Worm (Caenorhabditis elegans) whole organism, dauer: ENCODE results near the gene fbxc-43.

ENCODE experiments used
- unc-62 ChIP-seq: sonication (generic microtip); optimal IDR thresholded peaks from 2 replicates; lab custom pipeline; 2017; ENCODE audit warnings: missing biosample characterization, missing genetic modification reagents, missing genetic modification characterization

The fbxc-43 gene

ce11 chrII:4235959-4236358 is at the start of gene fbxc-43:
Gene fbxc-43 (minus strand): TSS chrII:4235996.
- TF ChIP-seq unc-62: no peak

- no peak for TF ChIP-seq unc-62
These were observed 48.8 kb upstream of the fbxc-43 start for ce11 chrII:4284305-4285193.

ce11 chrII:4281743-4282142 is 45.9 kb upstream of the fbxc-43 start, which contains the start of gene C01F1.5:
Gene C01F1.5 (minus strand): TSS chrII:4281845.
- TF ChIP-seq unc-62: no peak

- TF ChIP-seq unc-62: no peak
These were observed 41.8 kb upstream of the fbxc-43 start for ce11 chrII:4277639-4278038.

DNA sequence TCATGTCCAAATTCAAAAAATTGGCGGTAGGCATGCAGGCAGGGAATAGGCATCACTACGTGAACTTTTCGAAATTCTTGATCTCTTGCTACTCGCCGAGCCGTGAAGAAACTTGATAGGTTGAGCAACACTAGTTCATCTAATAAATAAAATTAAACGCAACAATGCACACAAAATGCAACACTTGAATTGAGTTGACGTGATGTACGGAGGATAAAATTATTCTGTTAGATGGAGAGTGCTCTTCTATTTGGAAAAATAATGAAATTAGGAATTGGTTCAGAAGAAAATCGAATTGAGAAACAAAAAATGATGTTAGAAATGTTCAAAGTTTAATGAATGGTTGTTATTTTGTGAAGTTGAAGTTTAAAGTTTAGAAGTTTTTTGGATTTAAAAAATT is 41.1 kb upstream of the fbxc-43 start:
- TF ChIP-seq unc-62: no peak

ce11 chrII:4275637-4276252 is 39.9 kb upstream of the fbxc-43 start, which contains the start of gene npr-42:
Gene npr-42 (plus strand): TSS chrII:4276202.
- no peak for TF ChIP-seq unc-62

DNA sequence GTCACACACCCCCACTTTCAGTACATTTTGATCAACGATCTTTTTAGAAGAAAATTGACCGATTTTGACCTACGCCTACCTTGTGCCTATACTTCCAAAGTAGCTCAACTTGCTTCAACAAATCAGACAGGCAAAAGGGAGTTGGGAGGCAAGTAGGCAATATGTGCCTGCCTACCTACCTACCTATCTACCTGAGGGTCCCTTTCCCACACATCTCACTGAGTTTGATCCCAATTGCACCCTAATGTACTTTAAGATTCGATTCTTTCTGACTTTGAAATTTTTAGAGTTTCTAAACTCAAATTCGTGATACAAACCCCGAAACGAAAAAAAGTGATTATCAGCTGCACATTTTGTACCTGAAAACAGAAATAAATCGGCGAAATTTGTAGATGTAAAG is 31.9 kb upstream of the fbxc-43 start:
- no peak for TF ChIP-seq unc-62

DNA sequence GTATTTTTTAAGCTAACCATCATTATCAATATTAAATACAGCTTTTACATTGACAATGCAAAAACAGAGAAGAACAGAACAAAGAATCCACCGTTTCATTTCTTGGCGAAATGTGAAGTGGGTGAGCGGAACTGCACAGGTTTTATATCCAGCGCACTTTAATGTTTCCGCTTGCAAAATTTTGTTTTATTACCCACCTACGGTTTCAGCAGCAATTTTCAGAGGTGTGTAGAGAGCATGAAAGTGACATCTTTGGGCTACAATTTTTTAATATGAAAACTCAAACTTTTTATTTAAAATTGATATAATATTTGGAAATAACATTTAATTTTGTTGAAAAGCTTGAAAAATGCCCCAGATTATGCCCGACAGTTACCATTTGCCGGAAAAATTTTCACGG is 22.9 kb upstream of the fbxc-43 start, which contains the start of gene clec-135:
clec-135 (minus strand) TSS at position 101 of the 400 bp plus-strand sequence.
- TF ChIP-seq unc-62: no peak

DNA sequence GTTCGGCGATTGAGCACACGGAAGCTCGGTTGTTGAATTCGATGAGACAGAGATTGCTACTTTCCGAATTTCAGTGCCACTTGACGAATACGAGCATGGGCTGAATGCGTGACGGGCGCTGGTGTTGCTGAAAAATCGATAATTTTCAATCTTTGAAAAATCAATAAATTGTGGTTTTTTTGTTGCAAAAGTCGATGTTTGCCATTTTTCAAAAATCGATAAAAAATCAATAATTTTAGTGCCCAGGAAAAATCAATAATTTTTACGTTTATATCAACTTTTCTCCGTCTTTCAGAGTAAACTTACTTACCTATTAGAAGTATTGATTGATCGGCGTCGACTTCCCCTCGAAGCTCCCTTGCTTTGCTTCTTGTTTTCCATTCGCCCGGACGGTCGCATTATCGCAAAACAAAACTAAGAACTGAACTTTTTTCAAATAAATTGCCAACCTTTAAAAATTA is 20.8 kb upstream of the fbxc-43 start, which contains the start of gene C16A11.7:
C16A11.7 (minus strand) TSS at position 411 of the 461 bp plus-strand sequence.
- TF ChIP-seq unc-62: no peak

- no peak for TF ChIP-seq unc-62
These were observed 11.1 kb upstream of the fbxc-43 start, which contains the start of gene gpa-11 for ce11 chrII:4246897-4247296. Gene gpa-11 (plus strand): TSS chrII:4247197.

- TF ChIP-seq unc-62: no peak
These were observed 9.2 kb upstream of the fbxc-43 start for ce11 chrII:4244959-4245358.

ce11 chrII:4238963-4239362 is 3.2 kb upstream of the fbxc-43 start:
- TF ChIP-seq unc-62: no peak

DNA sequence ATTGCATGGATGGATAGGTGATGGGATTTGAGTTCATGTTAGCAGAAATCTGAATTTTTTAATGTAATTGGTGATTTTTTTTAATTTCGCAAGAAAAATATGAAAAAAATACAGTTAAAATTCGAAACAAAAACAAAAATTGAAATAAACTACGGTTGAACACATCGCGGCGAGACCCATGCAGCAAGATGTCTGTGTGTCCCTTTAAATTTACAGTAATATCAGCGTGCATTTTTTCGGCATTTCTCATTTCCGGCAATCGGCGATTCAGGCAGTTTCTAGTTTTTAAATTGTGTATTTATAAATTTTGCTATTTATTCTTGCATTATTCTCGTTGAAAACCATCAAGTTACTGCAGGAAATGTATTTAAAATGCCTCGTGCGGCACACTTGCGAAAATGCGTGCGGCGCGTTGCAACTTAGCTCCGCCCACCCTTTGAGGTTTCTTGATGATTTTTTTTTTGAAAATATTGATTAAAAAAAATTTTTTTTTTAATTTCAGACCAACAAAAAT is 2.0 kb upstream of the fbxc-43 start, which contains the start of the genes fbxc-44 and C16A11.2:
fbxc-44 (minus strand) TSS at position 51 of the 514 bp plus-strand sequence.
C16A11.2 (plus strand) TSS at position 503 of the 514 bp plus-strand sequence.
- no peak for TF ChIP-seq unc-62

DNA sequence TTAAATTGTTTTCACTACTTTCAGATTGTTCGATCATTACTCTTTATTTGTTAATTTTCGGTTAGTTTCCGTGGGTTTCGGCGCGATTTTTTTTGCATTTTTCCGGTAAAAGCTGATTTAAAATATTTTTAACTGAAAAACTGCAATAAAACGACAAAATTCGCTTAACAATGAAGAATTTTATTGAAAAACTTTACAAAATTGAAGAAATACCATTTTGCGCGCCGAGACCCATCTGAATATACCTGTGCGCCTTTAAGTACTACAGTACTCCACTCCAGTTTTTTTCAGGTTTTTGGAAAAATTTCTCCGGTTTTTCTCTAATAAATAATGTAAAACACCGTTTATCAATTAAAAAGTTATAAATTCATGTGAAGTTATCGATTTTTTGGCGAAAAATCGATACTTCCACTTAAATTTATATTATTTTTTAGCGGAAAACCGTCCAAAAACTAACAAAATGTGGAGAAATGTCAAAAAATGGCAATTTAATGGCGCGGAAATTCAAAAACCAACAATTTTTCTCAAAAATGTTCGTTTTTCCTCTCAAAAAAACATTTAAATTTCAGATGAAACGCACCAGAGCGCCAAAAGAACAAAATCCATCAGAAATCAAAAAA is 4.9 kb downstream of the fbxc-43 start, which contains the start of gene C16A11.10:
C16A11.10 (plus strand) TSS at position 570 of the 620 bp plus-strand sequence.
- TF ChIP-seq unc-62: no peak

ce11 chrII:4229106-4229708 is 6.6 kb downstream of the fbxc-43 start, which contains the start of gene C16A11.3:
Gene C16A11.3 (plus strand): TSS chrII:4229545.
- no peak for TF ChIP-seq unc-62
